Fruit fly (Drosophila melanogaster): ENCODE results near the gene Chd1.

Gene Chd1

DNA sequence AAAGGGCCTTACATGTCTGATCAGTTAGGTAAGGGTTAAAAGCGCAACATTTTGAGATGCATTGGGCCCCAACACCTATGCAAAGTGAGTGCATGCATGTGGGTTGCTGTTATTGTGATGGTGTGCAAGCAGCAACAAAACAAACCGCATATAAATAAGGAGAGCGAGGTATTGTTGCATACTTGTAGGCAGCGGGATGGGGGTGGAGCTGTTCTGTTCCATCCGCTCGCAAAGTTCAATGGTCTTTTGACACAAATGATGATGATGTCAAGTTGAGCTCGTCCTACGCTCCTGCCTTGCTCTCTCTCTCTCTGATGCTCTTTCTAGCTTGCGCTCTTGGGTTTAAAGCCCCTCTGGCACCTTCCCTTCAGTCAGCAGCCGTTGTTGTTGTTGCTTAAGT, 31.9 kb downstream of the Chd1 start:
- TF ChIP-seq CG8478 (optimal IDR thresholded peaks at IDR 0.05) (no peak), CTCF (optimal IDR thresholded peaks at IDR 0.05) (no peak)

DNA sequence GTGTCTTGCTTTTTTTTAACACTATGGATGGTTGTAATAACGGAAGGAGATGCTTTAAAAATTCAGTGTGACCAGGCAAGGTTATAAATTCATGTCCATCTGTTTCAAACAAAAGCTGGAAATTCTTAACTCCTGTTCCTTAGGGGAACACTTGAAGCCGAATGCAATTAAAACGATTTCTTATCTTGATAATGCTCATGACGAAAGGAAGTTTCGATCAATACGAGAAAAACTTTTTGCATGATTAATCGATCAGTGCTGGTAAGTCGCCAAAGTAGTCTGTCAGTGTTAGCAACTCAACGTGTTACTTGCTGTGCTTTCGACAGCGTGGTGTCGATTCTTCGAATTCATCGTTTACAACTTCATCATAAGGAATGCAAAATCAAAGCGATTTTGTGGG, 33.1 kb downstream of the Chd1 start, which contains the start of gene Rbp9:
TSS of gene Rbp9 (plus strand) at position 291 of the 400 bp plus-strand sequence.
- TF ChIP-seq CG8478 (optimal IDR thresholded peaks at IDR 0.05) (no peak), CTCF (optimal IDR thresholded peaks at IDR 0.05) (no peak)

DNA sequence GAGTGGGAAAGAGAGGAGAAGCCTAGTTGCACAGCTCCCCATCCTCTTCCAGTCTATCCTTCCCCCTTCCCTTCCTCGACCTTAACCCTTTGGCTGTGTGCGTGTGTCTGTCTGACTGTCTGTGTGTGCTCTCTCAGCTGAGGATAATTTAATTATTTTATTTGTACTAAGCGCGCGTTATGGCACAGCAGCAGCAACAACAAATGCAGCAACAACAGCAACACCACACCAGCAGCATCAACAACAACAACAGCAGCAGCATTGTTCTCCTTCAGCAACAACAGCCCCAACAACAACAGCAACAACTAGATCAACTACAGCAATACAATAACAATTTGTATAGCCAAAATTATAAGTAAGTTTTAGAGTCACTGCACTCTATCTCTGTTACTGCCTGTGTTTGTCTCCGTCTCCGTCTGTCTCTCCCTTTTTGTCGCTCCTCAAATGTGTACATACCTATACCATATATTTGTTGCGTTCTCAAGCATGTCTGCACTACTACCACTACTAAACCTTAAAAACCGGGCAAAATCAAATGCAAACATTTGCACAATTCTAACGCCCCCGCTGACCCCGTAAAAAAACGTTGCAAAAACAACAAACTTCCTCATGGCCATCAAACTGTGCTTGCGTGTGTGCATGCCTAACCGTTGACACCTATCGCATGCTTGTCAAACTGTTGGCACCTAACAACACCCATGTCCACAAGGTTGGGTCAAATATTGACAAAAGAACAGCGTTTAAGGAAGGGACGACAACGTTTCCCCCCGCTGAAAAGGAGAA, 41.9 kb downstream of the Chd1 start:
- TF ChIP-seq CTCF (optimal IDR thresholded peaks at IDR 0.05): peak; percentile 24 to 44
- TF ChIP-seq CG8478 (optimal IDR thresholded peaks at IDR 0.05): no peak

DNA sequence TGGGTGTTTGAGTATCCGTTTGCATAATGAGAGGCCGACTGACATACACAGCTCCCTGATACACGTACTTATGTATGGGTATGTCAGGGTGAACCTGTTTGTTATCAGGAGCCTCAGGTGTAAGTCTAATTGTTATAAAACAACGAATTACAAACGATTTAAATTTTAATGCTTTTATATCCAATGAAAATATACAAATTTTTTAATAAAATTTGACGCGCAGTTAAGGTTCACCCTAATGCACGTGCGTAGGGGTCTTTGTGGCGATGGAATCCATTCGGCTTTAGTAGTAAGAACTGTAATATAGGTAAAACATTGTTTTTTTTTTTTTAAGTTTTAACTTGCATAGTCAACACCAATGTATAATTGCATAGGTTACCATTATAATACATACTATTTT, 43.0 kb downstream of the Chd1 start:
- TF ChIP-seq CTCF (optimal IDR thresholded peaks at IDR 0.05) (no peak), CG8478 (optimal IDR thresholded peaks at IDR 0.05) (no peak)

DNA sequence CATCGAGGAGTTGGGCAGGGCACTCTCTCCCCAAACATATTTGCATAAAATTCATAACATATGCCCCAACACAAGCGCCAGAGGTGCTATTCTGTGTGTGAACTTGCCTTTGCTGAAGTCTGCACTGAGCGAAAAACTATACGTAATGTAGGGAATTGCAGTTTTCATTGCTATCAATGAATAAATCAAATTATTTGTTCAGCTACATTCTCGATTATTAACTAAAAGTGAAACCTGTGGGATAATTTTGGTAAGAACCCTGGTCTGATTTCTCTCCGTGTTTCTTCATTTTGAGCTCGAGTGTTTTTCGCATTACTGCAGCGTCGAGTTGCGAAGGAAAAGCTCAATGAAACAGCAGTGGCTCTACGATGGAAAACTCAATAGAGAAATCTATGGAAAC, 44.9 kb downstream of the Chd1 start:
- TF ChIP-seq CTCF (optimal IDR thresholded peaks at IDR 0.05): no peak
- TF ChIP-seq CG8478 (optimal IDR thresholded peaks at IDR 0.05): no peak

DNA sequence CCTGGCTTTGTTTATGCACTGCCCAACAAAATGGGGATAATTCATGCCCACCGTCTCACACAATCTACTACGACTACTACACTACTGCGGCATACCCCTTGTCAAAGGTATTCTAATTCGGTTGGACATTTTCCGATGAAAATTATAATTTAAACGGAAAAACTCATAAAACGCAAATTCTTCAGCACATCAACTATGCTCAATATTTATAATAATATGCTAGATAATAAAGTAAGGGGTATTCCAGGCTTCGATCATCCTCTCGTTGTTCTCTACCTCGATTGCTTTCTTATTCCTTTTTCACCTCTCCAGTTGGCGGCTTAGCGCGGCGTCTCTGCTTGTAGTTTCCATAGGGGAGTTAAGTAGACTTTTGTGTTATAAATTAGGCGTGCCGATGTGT, 46.2 kb downstream of the Chd1 start:
- TF ChIP-seq CTCF (optimal IDR thresholded peaks at IDR 0.05) (no peak), CG8478 (optimal IDR thresholded peaks at IDR 0.05) (no peak)

DNA sequence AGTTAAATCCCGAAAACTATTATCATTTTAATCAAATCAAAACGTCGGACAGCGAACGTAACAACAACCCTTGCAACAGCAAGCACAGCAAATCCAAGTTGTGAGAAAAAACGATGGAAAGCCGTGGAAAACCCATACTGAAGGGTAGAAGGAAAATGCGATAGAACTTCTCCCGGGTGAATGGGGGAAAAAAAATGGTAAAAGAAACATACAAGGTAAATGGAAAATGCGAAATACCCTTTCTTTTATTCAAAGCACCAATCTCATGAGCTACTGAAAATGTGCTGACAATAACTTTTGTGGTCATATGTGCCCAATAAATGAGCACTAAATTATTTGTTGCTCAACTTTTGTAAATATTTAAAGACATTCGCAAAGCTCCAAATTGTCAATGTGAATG, 47.8 kb downstream of the Chd1 start:
- TF ChIP-seq CTCF (optimal IDR thresholded peaks at IDR 0.05) (no peak), CG8478 (optimal IDR thresholded peaks at IDR 0.05) (no peak)

DNA sequence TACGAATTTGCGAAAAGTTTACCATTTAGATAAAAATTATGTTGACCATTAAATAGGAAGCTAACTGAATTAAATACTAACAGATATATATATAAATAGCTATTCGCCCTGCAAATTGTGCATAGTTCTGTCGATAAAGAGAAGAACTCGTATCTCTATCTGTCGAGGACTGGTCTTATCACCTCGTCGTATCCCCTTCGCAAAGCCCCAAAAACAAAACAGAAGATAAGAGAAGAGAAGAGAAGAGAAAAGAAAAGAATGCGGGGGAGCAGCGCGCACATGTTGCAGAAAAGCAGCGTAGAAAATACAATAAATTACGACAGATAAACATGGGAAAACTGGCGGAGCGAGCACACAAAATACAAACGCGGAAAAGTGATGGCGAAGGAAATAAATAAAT, 51.8 kb downstream of the Chd1 start:
- TF ChIP-seq CG8478 (optimal IDR thresholded peaks at IDR 0.05): no peak
- TF ChIP-seq CTCF (optimal IDR thresholded peaks at IDR 0.05): no peak

DNA sequence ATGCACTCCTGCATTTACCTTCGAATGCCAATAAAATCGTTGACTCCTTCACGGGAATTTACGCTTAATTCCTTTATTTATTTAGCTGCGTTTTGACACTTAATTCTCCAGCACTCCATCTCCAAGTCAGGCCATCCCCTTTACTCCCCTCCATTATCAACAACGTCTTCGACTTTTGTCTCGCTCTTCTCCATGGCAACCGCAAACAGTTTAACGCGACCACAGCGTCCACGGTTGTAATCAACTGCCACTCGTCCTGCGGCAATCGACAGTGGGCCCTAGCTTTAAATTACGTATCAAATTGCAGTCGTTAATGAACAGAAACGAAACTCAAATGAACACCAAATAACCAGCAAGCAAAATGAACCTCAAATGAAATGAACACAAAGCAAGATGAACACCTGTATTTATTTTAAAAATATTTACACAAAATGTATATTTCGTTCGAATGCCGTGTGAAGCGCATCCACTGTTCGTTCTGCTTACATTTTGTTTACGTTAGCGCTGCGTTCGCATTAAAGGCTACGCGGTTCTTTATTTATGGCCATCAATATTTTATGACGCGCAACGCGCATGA, 55.9 kb downstream of the Chd1 start:
- TF ChIP-seq CTCF (optimal IDR thresholded peaks at IDR 0.05) (no peak), CG8478 (optimal IDR thresholded peaks at IDR 0.05) (no peak)

DNA sequence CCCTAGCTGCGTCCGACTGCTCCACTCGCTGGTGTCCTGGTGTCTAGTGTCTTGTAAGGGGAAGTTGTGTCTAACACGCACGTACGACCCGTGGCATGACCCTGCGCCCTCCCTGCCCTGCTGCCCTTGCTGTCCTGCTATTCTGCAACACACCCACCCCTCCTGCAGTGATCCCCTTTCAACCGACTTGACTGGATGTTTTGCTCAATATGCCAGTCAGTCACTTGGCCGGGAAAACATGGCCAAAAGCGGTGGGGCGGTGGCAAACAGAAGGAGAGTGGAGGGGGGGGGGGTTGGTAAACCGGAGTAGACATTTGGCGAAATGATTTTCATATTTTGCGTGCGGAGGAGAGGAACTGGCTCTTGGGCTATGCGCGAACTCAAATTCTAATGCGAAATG, 56.9 kb downstream of the Chd1 start:
- no peak for TF ChIP-seq CTCF (optimal IDR thresholded peaks at IDR 0.05)
- no peak for TF ChIP-seq CG8478 (optimal IDR thresholded peaks at IDR 0.05)

All from S2 (cell line).